Worm (Caenorhabditis elegans): ENCODE measurements around the gene B0034.4.
A peak's percentile ranks its signal among the peaks of the same experiment; 100 is the strongest.

B0034.4 gene

DNA sequence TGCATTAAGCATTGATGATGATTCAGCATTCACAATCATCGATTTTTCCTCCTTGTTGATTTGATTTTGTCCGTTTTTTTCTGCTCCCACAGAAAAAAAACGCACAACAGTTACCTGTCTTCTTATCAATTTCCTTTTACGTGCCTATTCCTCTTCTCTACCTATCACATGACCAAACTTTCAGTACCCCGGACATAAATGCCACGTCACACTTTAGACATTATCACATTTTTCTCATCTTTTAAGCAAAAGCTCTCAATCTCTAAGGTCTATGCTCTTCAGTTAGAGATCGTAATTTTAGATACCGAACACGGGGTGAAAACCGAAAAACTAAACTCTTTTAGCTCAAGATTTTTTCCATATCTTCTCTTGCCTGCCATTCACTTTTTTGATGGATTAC, 33.3 kb downstream of the B0034.4 start:
- TF ChIP-seq ceh-8 (GFP tag; optimal IDR thresholded peaks at IDR 0.05) (no peak), skn-1 (tag; optimal IDR thresholded peaks at IDR 0.05) (no peak), mep-1 (tag; optimal IDR thresholded peaks at IDR 0.05) (no peak), isw-1 (GFP tag; IDR thresholded peaks at IDR 0.05) (no peak), rnt-1 (tag; optimal IDR thresholded peaks at IDR 0.05) (no peak), lin-13 (GFP tag; optimal IDR thresholded peaks at IDR 0.05) (no peak), nhr-84 (tag; optimal IDR thresholded peaks at IDR 0.05) (no peak), ces-1 (GFP tag; optimal IDR thresholded peaks at IDR 0.05) (no peak), ztf-11 (tag; optimal IDR thresholded peaks at IDR 0.05) (no peak), efl-1 (optimal IDR thresholded peaks at IDR 0.05) (no peak), efl-1 (GFP tag; optimal IDR thresholded peaks at IDR 0.05 in 1 of 2) (peak in 1 of 2 experiments; percentile 68), lin-35 (GFP tag; optimal IDR thresholded peaks at IDR 0.05) (peak in 1 of 2 experiments; percentile 63), nhr-85 (tag) (no peak), unc-130 (tag; optimal IDR thresholded peaks at IDR 0.05) (no peak), dsc-1 (tag; optimal IDR thresholded peaks at IDR 0.05) (no peak), lin-15B (tag; optimal IDR thresholded peaks at IDR 0.05) (no peak), lin-14 (GFP tag; optimal IDR thresholded peaks at IDR 0.05) (peak; percentile 20), nhr-71 (tag; optimal IDR thresholded peaks at IDR 0.05) (no peak), elt-2 (tag; optimal IDR thresholded peaks at IDR 0.05) (peak; percentile 74), egl-27 (tag; optimal IDR thresholded peaks at IDR 0.05) (no peak), C04F5.9 (tag; optimal IDR thresholded peaks at IDR 0.05) (no peak), grh-1 (GFP tag; IDR thresholded peaks at IDR 0.05) (no peak), lsy-2 (tag; optimal IDR thresholded peaks at IDR 0.05) (peak in 1 of 2 experiments; percentile 23), snpc-4 (tag; optimal IDR thresholded peaks at IDR 0.05) (no peak), fkh-8 (tag; optimal IDR thresholded peaks at IDR 0.05) (no peak), vab-15 (tag; optimal IDR thresholded peaks at IDR 0.05) (no peak)

DNA sequence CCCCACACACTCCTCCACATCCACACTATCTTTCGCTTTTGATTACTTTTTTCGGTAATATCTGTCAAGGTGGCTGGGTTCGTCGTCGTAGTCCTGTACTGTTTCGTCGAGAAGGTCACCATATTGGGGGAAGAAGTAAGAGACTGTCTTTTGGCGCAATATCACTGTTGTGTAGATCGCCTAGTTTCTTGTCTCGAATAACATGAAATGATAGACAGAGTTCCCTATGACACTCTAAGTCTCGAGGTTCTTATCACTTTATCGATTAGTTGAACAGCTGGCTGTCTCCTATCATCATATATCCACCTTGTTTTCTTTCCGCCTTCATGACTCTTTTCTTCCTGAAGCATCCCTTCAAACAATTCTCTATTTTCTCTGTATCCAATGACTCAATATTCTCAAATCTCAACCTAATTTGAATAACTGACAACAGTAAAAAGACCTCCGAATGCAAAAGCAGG, 35.3 kb downstream of the B0034.4 start:
- TF ChIP-seq nhr-19 (GFP tag; conservative IDR thresholded peaks at IDR 0.05) (peak; percentile 37; the same call in 1 of the 2 replicates), tbx-2 (tag; optimal IDR thresholded peaks at IDR 0.05) (peak; percentile 16), fkh-10 (GFP tag; optimal IDR thresholded peaks at IDR 0.05) (no peak), blmp-1 (tag; optimal IDR thresholded peaks at IDR 0.05) (peak; percentile 62), ztf-11 (tag; optimal IDR thresholded peaks at IDR 0.05) (no peak), ceh-90 (tag; optimal IDR thresholded peaks at IDR 0.05) (no peak), pqm-1 (tag; optimal IDR thresholded peaks at IDR 0.05) (no peak), nhr-90 (tag; optimal IDR thresholded peaks at IDR 0.05; ENCODE audit: poor library complexity) (peak; percentile 26), unc-130 (tag; optimal IDR thresholded peaks at IDR 0.05) (peak; percentile 55), snu-23 (GFP tag; optimal IDR thresholded peaks at IDR 0.05) (peak; percentile 42), unc-98 (GFP tag; IDR thresholded peaks at IDR 0.05) (no peak), ceh-88 (GFP tag; IDR thresholded peaks at IDR 0.05) (no peak), nhr-11 (tag; optimal IDR thresholded peaks at IDR 0.05) (peak; percentile 7), rnt-1 (tag; optimal IDR thresholded peaks at IDR 0.05) (peak; percentile 56), ces-1 (GFP tag; optimal IDR thresholded peaks at IDR 0.05) (no peak), nhr-20 (tag; optimal IDR thresholded peaks at IDR 0.05) (peak; percentile 31), dsc-1 (tag; optimal IDR thresholded peaks at IDR 0.05) (no peak), elt-3 (tag; optimal IDR thresholded peaks at IDR 0.05) (peak in 2 of 6 experiments; percentile 42 to 82), zip-4 (GFP tag; optimal IDR thresholded peaks at IDR 0.05) (no peak), C16A3.4 (tag; optimal IDR thresholded peaks at IDR 0.05) (peak; percentile 8), nhr-237 (tag; optimal IDR thresholded peaks at IDR 0.05) (no peak), hlh-17 (GFP tag; optimal IDR thresholded peaks at IDR 0.05; ENCODE audit: borderline replicate concordance) (no peak), dpl-1 (GFP tag; optimal IDR thresholded peaks at IDR 0.05) (no peak), grh-1 (GFP tag; IDR thresholded peaks at IDR 0.05) (0 out of 2 replicates have a peak, but pooled peaks have one; percentile 17), nhr-71 (tag; optimal IDR thresholded peaks at IDR 0.05) (peak; percentile 41), lir-3 (tag; optimal IDR thresholded peaks at IDR 0.05; ENCODE audit: poor library complexity) (no peak), aha-1 (tag; optimal IDR thresholded peaks at IDR 0.05) (no peak), mdl-1 (tag; optimal IDR thresholded peaks at IDR 0.05) (peak in 1 of 2 experiments; percentile 14), unc-30 (tag; optimal IDR thresholded peaks at IDR 0.05) (no peak), nhr-28 (tag; optimal IDR thresholded peaks at IDR 0.05) (no peak), lin-35 (GFP tag; optimal IDR thresholded peaks at IDR 0.05) (peak in 1 of 2 experiments; percentile 2), lin-14 (GFP tag; optimal IDR thresholded peaks at IDR 0.05) (peak; percentile 65), nhr-85 (tag) (peak; percentile 76), alr-1 (tag; optimal IDR thresholded peaks at IDR 0.05; ENCODE audit: borderline replicate concordance) (no peak), ceh-82 (tag; optimal IDR thresholded peaks at IDR 0.05) (no peak)

All from whole organism, L1 larva.